Fruit fly (Drosophila melanogaster): Measurements from ENCODE around the gene CG16710.

DNA sequence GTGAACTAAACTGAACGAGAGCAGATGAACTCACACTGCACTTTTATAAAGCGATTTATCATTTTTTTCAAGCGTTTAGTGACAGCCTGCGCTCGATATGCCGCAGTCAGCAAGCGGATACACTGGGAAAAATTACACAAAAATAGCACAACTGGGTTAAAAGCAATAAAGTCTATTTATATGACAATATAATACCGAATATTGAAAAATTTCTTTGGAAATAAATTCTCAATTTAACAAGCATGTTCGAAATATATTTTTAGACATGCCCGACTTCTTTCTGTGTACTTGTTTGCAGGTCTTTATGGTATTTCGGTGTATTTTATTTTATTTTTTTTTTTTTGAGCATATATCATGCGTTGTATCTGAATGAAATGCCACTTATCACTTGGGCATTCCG is 31.6 kb downstream of the CG16710 start:
- no peak for TF ChIP-seq h (optimal IDR thresholded peaks at IDR 0.05)
- no peak for TF ChIP-seq Sin3A (optimal IDR thresholded peaks at IDR 0.05)
- no peak for TF ChIP-seq Myc (optimal IDR thresholded peaks at IDR 0.05)
- no peak for TF ChIP-seq psq (optimal IDR thresholded peaks at IDR 0.05)
- TF ChIP-seq ttk (optimal IDR thresholded peaks at IDR 0.05) = no peak
- no peak for TF ChIP-seq insv (optimal IDR thresholded peaks at IDR 0.05)
